Fruit fly (Drosophila melanogaster): ENCODE results near the gene CG10970.

DNA sequence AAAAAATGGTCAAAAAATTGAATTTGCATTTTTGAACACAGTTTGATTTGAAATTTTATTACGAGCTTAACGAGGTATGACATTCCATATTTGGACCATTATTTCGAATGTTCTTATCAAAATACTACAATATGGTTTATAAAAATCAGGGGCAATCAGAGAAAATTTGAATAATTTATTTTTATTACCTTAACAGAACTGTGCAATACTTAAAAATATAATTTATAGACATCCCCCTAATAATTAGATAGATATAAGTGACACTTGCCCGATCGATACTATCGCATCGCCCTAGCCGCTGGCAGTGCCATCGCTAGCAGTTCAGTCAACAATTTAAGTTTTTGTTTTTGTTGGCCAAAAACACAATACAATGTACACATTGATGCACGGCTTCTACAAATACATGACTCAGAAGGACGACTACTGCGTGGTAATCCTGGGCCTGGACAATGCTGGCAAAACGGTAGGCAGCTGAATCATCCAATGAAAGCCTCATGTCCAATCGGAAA is 35.6 kb upstream of the CG10970 start, which contains the start of gene Arfrp1:
- no peak for TF ChIP-seq insv (optimal IDR thresholded peaks at IDR 0.05)
- TF ChIP-seq Sin3A (optimal IDR thresholded peaks at IDR 0.05) = no peak
- no peak for TF ChIP-seq Myc (optimal IDR thresholded peaks at IDR 0.05)
- no peak for TF ChIP-seq h (optimal IDR thresholded peaks at IDR 0.05)

Data from Kc167 (cell line).